Worm (Caenorhabditis elegans) whole organism, early embryonic: ENCODE measurements around the gene srw-62.

Source experiments
- aly-1 ChIP-seq: sonication (generic microtip); optimal IDR thresholded peaks from 2 replicates; lab custom pipeline; 2016; ENCODE audit warnings: missing genetic modification characterization, missing compliant biosample characterization
- ama-1 ChIP-seq: fragments of 150-350 bp; optimal IDR thresholded peaks from 2 replicates; lab custom pipeline; 2014
- ets-7 ChIP-seq: sonication (generic microtip); optimal IDR thresholded peaks from 2 replicates; lab custom pipeline; 2016; ENCODE audit warnings: missing genotype, missing genetic modification characterization, missing compliant biosample characterization
- flt-1 ChIP-seq: fragments of 200-800 bp; sonication (Bioruptor generic); IDR thresholded peaks from 2 replicates; pipeline ENCODE4 v1.3.6; 2022; ENCODE audit warnings: missing genetic modification characterization, missing compliant biosample characterization
- hnd-1 ChIP-seq: sonication (generic microtip); optimal IDR thresholded peaks from 2 replicates; lab custom pipeline; 2016; ENCODE audit warnings: missing genetic modification characterization, missing compliant biosample characterization

- TF ChIP-seq ama-1 (lab: Kevin White, UChicago): no peak
- TF ChIP-seq hnd-1 (tag; lab: Kevin White, UChicago): no peak
- no peak for TF ChIP-seq ets-7 (tag; lab: Kevin White, UChicago)
- no peak for TF ChIP-seq flt-1 (GFP tag; lab: Robert Waterston, UW)
- no peak for TF ChIP-seq aly-1 (tag; lab: Kevin White, UChicago)
These were observed 41.7 kb upstream of the srw-62 start, which contains the start of gene skr-17 for ce11 chrII:7783467-7783959.
